Fruit fly (Drosophila melanogaster): ENCODE data around the gene CG10877.

The CG10877 gene

dm6 chr3R:20567507-20568222, 3.8 kb upstream of the CG10877 start (continued):
- TF ChIP-seq CG43689 (GFP tag; IDR thresholded peaks at IDR 0.05) (no peak), corto (GFP tag; optimal IDR thresholded peaks at IDR 0.05) (no peak), E2f1 (GFP tag; IDR thresholded peaks at IDR 0.05) (no peak), CG18011 (GFP tag; optimal IDR thresholded peaks at IDR 0.05) (no peak), CG13624 (GFP tag; optimal IDR thresholded peaks at IDR 0.05) (no peak), ase (GFP tag; IDR thresholded peaks at IDR 0.05) (no peak), chinmo (GFP tag; IDR thresholded peaks at IDR 0.05; ENCODE audit: partially characterized antibody) (0 out of 4 replicates have a peak, but pooled peaks have one; percentile 52), Hr78 (GFP tag; optimal IDR thresholded peaks at IDR 0.05) (peak in 1 of 2 experiments; percentile 28), zen (tag; optimal IDR thresholded peaks at IDR 0.05) (peak; percentile 39), jigr1 (GFP tag; IDR thresholded peaks at IDR 0.05) (no peak), oc (tag; optimal IDR thresholded peaks at IDR 0.05) (peak; percentile 4), CG4360 (GFP tag; IDR thresholded peaks at IDR 0.05) (no peak), CG14710 (tag; optimal IDR thresholded peaks at IDR 0.05) (no peak), Elba2 (GFP tag; optimal IDR thresholded peaks at IDR 0.05) (no peak)

- TF ChIP-seq Blimp-1 (GFP tag; optimal IDR thresholded peaks at IDR 0.05) (peak; percentile 95), ro (GFP tag; IDR thresholded peaks at IDR 0.05) (no peak), CG3065 (GFP tag; optimal IDR thresholded peaks at IDR 0.05) (no peak), Deaf1 (tag; optimal IDR thresholded peaks at IDR 0.05) (peak; percentile 69), CG13894 (tag; optimal IDR thresholded peaks at IDR 0.05) (no peak), CG32767 (GFP tag; IDR thresholded peaks at IDR 0.05) (0 out of 2 replicates have a peak, but pooled peaks have one; percentile 28), CG10274 (GFP tag; optimal IDR thresholded peaks at IDR 0.05) (no peak), CG16815 (GFP tag; optimal IDR thresholded peaks at IDR 0.05) (no peak), corto (GFP tag; optimal IDR thresholded peaks at IDR 0.05) (peak; percentile 20), NfI (GFP tag; optimal IDR thresholded peaks at IDR 0.05) (no peak), seq (GFP tag; IDR thresholded peaks at IDR 0.05) (no peak), gce (GFP tag; IDR thresholded peaks at IDR 0.05) (no peak), Dref (GFP tag; IDR thresholded peaks at IDR 0.05) (no peak), CG9797 (GFP tag; optimal IDR thresholded peaks at IDR 0.05) (no peak), caup (GFP tag; optimal IDR thresholded peaks at IDR 0.05; ENCODE audit: severe bottlenecking) (no peak), B-H2 (GFP tag; optimal IDR thresholded peaks at IDR 0.05) (no peak), ci (GFP tag; IDR thresholded peaks at IDR 0.05) (peak; percentile 49; the same call in 2 of the 3 replicates), Hand (GFP tag; optimal IDR thresholded peaks at IDR 0.05) (no peak), Mes4 (GFP tag; optimal IDR thresholded peaks at IDR 0.05) (no peak), CG30403 (GFP tag; optimal IDR thresholded peaks at IDR 0.05) (no peak), Taf1 (GFP tag; IDR thresholded peaks at IDR 0.05) (no peak), CTCF (GFP tag; optimal IDR thresholded peaks at IDR 0.05) (no peak), gcm (GFP tag; optimal IDR thresholded peaks at IDR 0.05) (no peak), CG12299 (tag; optimal IDR thresholded peaks at IDR 0.05) (no peak), dimm (GFP tag; IDR thresholded peaks at IDR 0.05) (no peak), grn (GFP tag; optimal IDR thresholded peaks at IDR 0.05) (peak; percentile 76), CG34422 (GFP tag; IDR thresholded peaks at IDR 0.05) (no peak), YL-1 (GFP tag; optimal IDR thresholded peaks at IDR 0.05) (no peak), crc (GFP tag; optimal IDR thresholded peaks at IDR 0.05) (no peak), CG7987 (GFP tag; optimal IDR thresholded peaks at IDR 0.05) (no peak), bowl (GFP tag; IDR thresholded peaks at IDR 0.05) (no peak), mld (GFP tag; IDR thresholded peaks at IDR 0.05; ENCODE audit: partially characterized antibody) (no peak), HLH4C (GFP tag; IDR thresholded peaks at IDR 0.05; ENCODE audit: partially characterized antibody) (no peak), Dbx (GFP tag; IDR thresholded peaks at IDR 0.05) (no peak), CG13287 (GFP tag; IDR thresholded peaks at IDR 0.05; ENCODE audit: partially characterized antibody) (peak; percentile 36; the same call in 1 of the 2 replicates), btn (GFP tag; optimal IDR thresholded peaks at IDR 0.05) (no peak)
Observed at dm6 chr3R:20565546-20565948, 1.7 kb upstream of the CG10877 start.
